Worm (Caenorhabditis elegans) whole organism, young adult: ENCODE data around the gene T16G12.12.

Experiments
- D2030.7 ChIP-seq: fragments of 200-800 bp; sonication (Bioruptor generic); IDR thresholded peaks from 2 replicates; pipeline ENCODE4 v1.3.6; 2022; ENCODE audit warnings: missing genetic modification reagents, missing genetic modification characterization, missing compliant biosample characterization
- F23B12.7 ChIP-seq: sonication (generic microtip); optimal IDR thresholded peaks from 2 replicates; lab custom pipeline; 2017; ENCODE audit warnings: missing genetic modification characterization, mild to moderate bottlenecking, missing compliant biosample characterization, antibody characterized with exemption, moderate library complexity; ENCODE audit not compliant: insufficient read depth
- F52B5.7 ChIP-seq: sonication (generic microtip); optimal IDR thresholded peaks from 2 replicates; lab custom pipeline; 2016; ENCODE audit warnings: mild to moderate bottlenecking, missing genetic modification characterization, missing compliant biosample characterization
- F57C9.4 ChIP-seq: sonication (generic microtip); optimal IDR thresholded peaks from 2 replicates; lab custom pipeline; 2017; ENCODE audit warnings: mild to moderate bottlenecking, missing genetic modification characterization, missing compliant biosample characterization
- Y79H2A.3 ChIP-seq: fragments of 200-800 bp; sonication (Bioruptor generic); conservative IDR thresholded peaks from 2 replicates; pipeline ENCODE4 v1.3.6; 2022; ENCODE audit warnings: missing genetic modification reagents, missing genetic modification characterization, missing compliant biosample characterization
- ZK185.1 ChIP-seq: sonication (generic microtip); optimal IDR thresholded peaks from 2 replicates; lab custom pipeline; 2016; ENCODE audit warnings: mild to moderate bottlenecking, missing genetic modification characterization, missing compliant biosample characterization; ENCODE audit not compliant: poor library complexity, severe bottlenecking
- athp-1 ChIP-seq: sonication (generic microtip); optimal IDR thresholded peaks from 2 replicates; lab custom pipeline; 2017; ENCODE audit warnings: mild to moderate bottlenecking, missing genetic modification characterization, missing compliant biosample characterization
- ccch-3 ChIP-seq: fragments of 200-800 bp; sonication (Bioruptor generic); optimal IDR thresholded peaks from 2 replicates; lab custom pipeline; 2018; ENCODE audit warnings: mild to moderate bottlenecking, missing genetic modification characterization, missing compliant biosample characterization
- ceh-91 ChIP-seq: fragments of 200-800 bp; sonication (Bioruptor generic); IDR thresholded peaks from 2 replicates; pipeline ENCODE4 v1.3.6; 2022; ENCODE audit warnings: missing genetic modification reagents, missing genetic modification characterization, missing compliant biosample characterization
- chd-7 ChIP-seq: sonication (generic microtip); optimal IDR thresholded peaks from 2 replicates; lab custom pipeline; 2016; ENCODE audit warnings: mild to moderate bottlenecking, missing genetic modification characterization, moderate library complexity, missing compliant biosample characterization
- die-1 ChIP-seq: sonication (generic microtip); optimal IDR thresholded peaks from 2 replicates; lab custom pipeline; 2016; ENCODE audit warnings: missing genotype, mild to moderate bottlenecking, missing genetic modification characterization, missing compliant biosample characterization
- dox-1 ChIP-seq: fragments of 200-800 bp; sonication (Bioruptor generic); IDR thresholded peaks from 2 replicates; pipeline ENCODE4 v1.3.6; 2022; ENCODE audit warnings: missing genetic modification reagents, missing genetic modification characterization, missing compliant biosample characterization
- egl-18 ChIP-seq: fragments of 200-800 bp; sonication (Bioruptor generic); IDR thresholded peaks from 2 replicates; pipeline ENCODE4 v1.3.6; 2022; ENCODE audit warnings: missing genetic modification reagents, missing genetic modification characterization, missing compliant biosample characterization
- egl-44 ChIP-seq: fragments of 200-800 bp; sonication (Bioruptor generic); IDR thresholded peaks from 2 replicates; pipeline ENCODE4 v1.3.6; 2022; ENCODE audit warnings: missing genetic modification reagents, missing genetic modification characterization, missing compliant biosample characterization
- egrh-3 ChIP-seq: fragments of 200-800 bp; sonication (Bioruptor generic); IDR thresholded peaks from 2 replicates; pipeline ENCODE4 v1.3.6; 2022; ENCODE audit warnings: missing genetic modification reagents, missing genetic modification characterization, missing compliant biosample characterization
- hrde-1 ChIP-seq: sonication (generic microtip); optimal IDR thresholded peaks from 2 replicates; lab custom pipeline; 2016; ENCODE audit warnings: missing genetic modification characterization, mild to moderate bottlenecking, missing compliant biosample characterization, moderate library complexity, missing genotype, missing genetic modification reagents, borderline replicate concordance
- hsf-1 ChIP-seq: fragments of 200-800 bp; sonication (Bioruptor generic); IDR thresholded peaks from 2 replicates; pipeline ENCODE4 v1.3.6; 2022; ENCODE audit warnings: missing genetic modification reagents, missing genetic modification characterization, missing compliant biosample characterization
- lin-35 ChIP-seq, 3 experiments: fragments of 150-350 bp in 2 of 3; sonication (generic microtip) in 1 of 3; optimal IDR thresholded peaks; 2 replicates each; lab custom pipeline; 2014 to 2018; ENCODE audit warnings: missing biosample characterization in 3 of 3, missing genetic modification characterization in 3 of 3, missing genetic modification reagents in 3 of 3
- mel-28 ChIP-seq: sonication (generic microtip); optimal IDR thresholded peaks from 2 replicates; lab custom pipeline; 2016; ENCODE audit warnings: borderline replicate concordance, mild to moderate bottlenecking, missing genetic modification characterization, missing compliant biosample characterization
- nfya-2 ChIP-seq: fragments of 200-800 bp; sonication (Bioruptor generic); IDR thresholded peaks from 2 replicates; pipeline ENCODE4 v1.3.6; 2022; ENCODE audit warnings: missing genetic modification reagents, missing genetic modification characterization, missing compliant biosample characterization
- nhr-27 ChIP-seq: fragments of 200-800 bp; sonication (Bioruptor generic); optimal IDR thresholded peaks from 2 replicates; lab custom pipeline; 2018; ENCODE audit warnings: mild to moderate bottlenecking, missing genetic modification characterization, moderate library complexity, missing compliant biosample characterization
- pbrm-1 ChIP-seq: fragments of 200-800 bp; sonication (Bioruptor generic); IDR thresholded peaks from 2 replicates; pipeline ENCODE4 v1.3.6; 2022; ENCODE audit warnings: missing genetic modification reagents, missing genetic modification characterization, missing compliant biosample characterization
- sdz-38 ChIP-seq: sonication (generic microtip); optimal IDR thresholded peaks from 2 replicates; lab custom pipeline; 2016; ENCODE audit warnings: missing genotype, missing genetic modification characterization, missing compliant biosample characterization
- snpc-1.1 ChIP-seq: sonication (generic microtip); optimal IDR thresholded peaks from 2 replicates; lab custom pipeline; 2017; ENCODE audit warnings: missing genetic modification characterization, mild to moderate bottlenecking, missing compliant biosample characterization, antibody characterized with exemption, moderate library complexity, missing genotype, missing genetic modification reagents; ENCODE audit not compliant: insufficient read depth
- snpc-4 ChIP-seq, 5 experiments: fragments of 150-350 bp in 1 of 5; sonication (generic microtip) in 4 of 5; optimal IDR thresholded peaks; 2 replicates each; lab custom pipeline; 2014 to 2018; ENCODE audit warnings: missing genetic modification characterization in 5 of 5, missing biosample characterization in 3 of 5, antibody characterized with exemption in 2 of 5, mild to moderate bottlenecking in 2 of 5, missing compliant biosample characterization in 2 of 5, missing genotype in 2 of 5, moderate library complexity in 2 of 5, missing genetic modification reagents in 1 of 5
- sptf-2 ChIP-seq: fragments of 200-800 bp; sonication (Bioruptor generic); optimal IDR thresholded peaks from 2 replicates; lab custom pipeline; 2018; ENCODE audit warnings: mild to moderate bottlenecking, missing genetic modification characterization, missing compliant biosample characterization
- tbx-9 ChIP-seq: sonication (generic microtip); optimal IDR thresholded peaks from 2 replicates; lab custom pipeline; 2016; ENCODE audit warnings: borderline replicate concordance, missing genetic modification characterization, inconsistent platforms, missing compliant biosample characterization
- ztf-18 ChIP-seq: sonication (generic microtip); optimal IDR thresholded peaks from 2 replicates; lab custom pipeline; 2016; ENCODE audit warnings: missing genotype, mild to moderate bottlenecking, missing genetic modification characterization, missing compliant biosample characterization
- ztf-3 ChIP-seq: fragments of 200-800 bp; sonication (Bioruptor generic); optimal IDR thresholded peaks from 2 replicates; lab custom pipeline; 2018; ENCODE audit warnings: mild to moderate bottlenecking, missing genetic modification characterization, missing compliant biosample characterization
- ztf-6 ChIP-seq: fragments of 200-800 bp; sonication (Bioruptor generic); IDR thresholded peaks from 2 replicates; pipeline ENCODE4 v1.3.6; 2022; ENCODE audit warnings: missing genetic modification reagents, missing genetic modification characterization, missing compliant biosample characterization

T16G12.12 gene

DNA sequence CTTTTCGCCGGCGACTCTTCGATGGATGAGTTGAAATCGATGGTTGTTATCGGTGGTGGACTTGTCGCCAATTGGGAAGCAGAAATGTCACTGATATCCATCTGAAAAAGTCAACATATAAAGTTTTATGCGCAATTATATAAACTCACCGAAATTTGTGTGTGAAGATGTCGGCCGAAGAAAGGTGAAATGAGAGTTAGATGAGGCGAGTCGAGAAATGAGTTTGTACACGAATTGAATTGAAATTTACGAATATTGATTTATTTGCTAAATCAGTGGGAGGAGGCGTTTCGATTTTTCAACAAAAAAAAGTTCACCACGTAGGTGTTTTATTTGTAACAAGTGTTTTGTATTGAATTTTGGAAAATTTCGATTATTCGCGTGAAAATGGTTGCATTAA lies 47.9 kb downstream of the T16G12.12 start, which contains the start of gene kel-10:
Gene kel-10, minus strand, starts transcription at position 101 of the 400 bp plus-strand sequence.
- TF ChIP-seq sptf-2 (GFP tag; lab: Kevin White, UChicago) = no peak
- TF ChIP-seq ceh-91 (GFP tag; lab: Robert Waterston, UW) = no peak
- TF ChIP-seq D2030.7 (GFP tag; lab: Robert Waterston, UW) = no peak
- no peak for TF ChIP-seq die-1 (tag; lab: Kevin White, UChicago)
- TF ChIP-seq F52B5.7 (tag; lab: Kevin White, UChicago) = no peak
- TF ChIP-seq mel-28 = no peak
- no peak for TF ChIP-seq nhr-27 (tag; lab: Kevin White, UChicago)
- TF ChIP-seq nfya-2 (GFP tag; lab: Robert Waterston, UW) = no peak
- no peak for TF ChIP-seq chd-7 (tag; lab: Kevin White, UChicago)
- no peak for TF ChIP-seq sdz-38 (tag; lab: Kevin White, UChicago)
- no peak for TF ChIP-seq tbx-9 (tag; lab: Kevin White, UChicago)
- no peak for TF ChIP-seq ztf-3 (GFP tag; lab: Kevin White, UChicago)
- no peak for TF ChIP-seq pbrm-1 (GFP tag; lab: Robert Waterston, UW)
- no peak for TF ChIP-seq F57C9.4 (tag; lab: Kevin White, UChicago)
- no peak for TF ChIP-seq ccch-3 (GFP tag; lab: Kevin White, UChicago)
- no peak for TF ChIP-seq F23B12.7 (tag; lab: Kevin White, UChicago)
- no peak for TF ChIP-seq egl-44 (GFP tag; lab: Robert Waterston, UW)
- TF ChIP-seq, all 124 proteins: peak for 0

DNA sequence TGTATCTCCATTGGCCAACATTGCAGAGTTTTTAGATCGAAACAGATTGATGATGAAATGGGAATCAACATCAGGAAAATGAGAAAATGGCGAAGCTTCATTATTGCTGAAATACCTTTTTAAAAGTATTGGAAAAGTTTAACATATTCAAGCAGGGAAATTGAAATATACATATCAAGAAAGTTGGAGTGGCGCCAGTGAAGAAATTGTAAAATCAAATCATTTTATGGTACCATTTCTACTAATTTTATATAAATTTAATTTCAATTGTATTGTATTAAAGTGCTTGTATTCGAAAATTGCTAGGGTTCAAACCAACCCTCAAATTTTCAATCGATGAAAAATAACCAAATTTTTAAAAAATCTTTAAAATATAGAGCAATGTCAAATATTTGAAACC lies 53.0 kb downstream of the T16G12.12 start, which contains the start of gene srt-55:
Gene srt-55, minus strand, starts transcription at position 101 of the 400 bp plus-strand sequence.
- TF ChIP-seq nfya-2 (GFP tag; lab: Robert Waterston, UW) (no peak), snpc-4 (GFP tag; optimal IDR thresholded peaks at IDR 0.05; lab: Kevin White, UChicago) (no peak), snpc-4 (tag; optimal IDR thresholded peaks at IDR 0.05; lab: Kevin White, UChicago) (no peak), chd-7 (tag; lab: Kevin White, UChicago) (no peak), snpc-1.1 (tag; lab: Kevin White, UChicago) (no peak), Y79H2A.3 (GFP tag; lab: Robert Waterston, UW) (no peak)
- TF ChIP-seq, all 124 proteins: peak for 0

DNA sequence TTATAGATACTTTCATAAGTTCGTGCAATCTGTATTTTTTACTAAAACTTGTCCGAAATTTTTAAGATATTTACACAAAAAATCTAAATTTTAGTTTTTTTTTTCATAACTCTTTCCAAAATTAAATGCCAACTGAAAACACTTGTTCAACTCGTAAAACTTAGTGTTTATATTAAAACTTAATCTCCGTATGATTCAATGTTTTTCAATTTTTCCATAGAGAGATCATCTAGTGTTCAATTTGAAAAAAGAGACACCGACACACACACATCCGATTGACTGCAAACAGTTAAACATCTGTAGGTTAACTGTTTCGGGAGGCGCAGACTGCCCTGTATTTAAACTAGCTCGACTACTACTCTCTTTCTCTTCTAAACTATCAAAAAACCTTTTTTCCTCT lies 55.6 kb downstream of the T16G12.12 start, which contains the start of gene T16H12.9:
Gene T16H12.9, plus strand, starts transcription at position 301 of the 400 bp plus-strand sequence.
- TF ChIP-seq athp-1 (no peak), egl-18 (GFP tag; lab: Robert Waterston, UW) (no peak)

DNA sequence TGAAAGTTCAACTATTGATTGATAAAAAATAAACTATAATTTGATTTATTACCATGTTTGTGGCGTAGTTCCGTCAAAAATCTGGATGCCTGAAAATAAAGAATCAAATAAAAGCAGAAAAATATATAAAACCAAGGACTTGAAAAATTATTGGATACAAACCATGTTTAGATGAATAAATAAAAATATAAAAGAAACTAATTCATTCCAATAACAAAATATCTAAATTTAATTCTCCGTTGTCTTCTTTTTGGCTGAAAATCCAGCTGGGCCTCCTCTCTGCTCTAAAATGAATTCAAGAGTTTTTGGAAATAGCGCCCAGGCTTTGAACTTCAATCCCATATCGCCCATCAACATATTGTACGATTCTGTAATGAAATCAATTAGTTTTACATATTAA lies 59.5 kb downstream of the T16G12.12 start, which contains the start of gene vps-29:
Gene vps-29, minus strand, starts transcription at position 101 of the 400 bp plus-strand sequence.
- no peak for TF ChIP-seq ztf-18
- no peak for TF ChIP-seq hsf-1 (GFP tag; lab: Robert Waterston, UW)
- no peak for TF ChIP-seq ztf-6 (GFP tag; lab: Robert Waterston, UW)
- TF ChIP-seq lin-35 (GFP tag; optimal IDR thresholded peaks at IDR 0.05; lab: Kevin White, UChicago) = no peak
- no peak for TF ChIP-seq hrde-1
- TF ChIP-seq egrh-3 (GFP tag; lab: Robert Waterston, UW) = no peak
- TF ChIP-seq dox-1 (GFP tag; lab: Robert Waterston, UW) = no peak
- TF ChIP-seq ztf-3 (GFP tag; lab: Kevin White, UChicago) = no peak
- no peak for TF ChIP-seq ZK185.1 (tag; lab: Kevin White, UChicago)
